Fruit fly (Drosophila melanogaster) whole organism, embryonic: ENCODE data around the gene Orct2.

Experiments used
- Asciz ChIP-seq: fragments of 200-800 bp; sonication (Bioruptor generic); optimal IDR thresholded peaks from 2 replicates; lab custom pipeline; 2017; ENCODE audit warnings: missing biosample characterization, mild to moderate bottlenecking, missing genetic modification characterization, missing genetic modification reagents
- Bgb ChIP-seq: fragments of 200-800 bp; sonication (Bioruptor generic); IDR thresholded peaks from 2 replicates; pipeline ENCODE4 v1.3.6; 2022; ENCODE audit warnings: missing biosample characterization, missing genetic modification characterization; ENCODE audit not compliant: partially characterized antibody
- CG10979 ChIP-seq: fragments of 200-800 bp; sonication (Bioruptor generic); optimal IDR thresholded peaks from 2 replicates; lab custom pipeline; 2018; ENCODE audit warnings: missing biosample characterization, mild to moderate bottlenecking, missing genetic modification characterization, moderate library complexity
- CG12219 ChIP-seq: fragments of 200-800 bp; sonication (Bioruptor generic); optimal IDR thresholded peaks from 3 replicates; lab custom pipeline; 2018; ENCODE audit warnings: missing biosample characterization, mild to moderate bottlenecking, missing genetic modification characterization
- CG1233 ChIP-seq: fragments of 200-800 bp; sonication (Bioruptor generic); optimal IDR thresholded peaks from 4 replicates; lab custom pipeline; 2018; ENCODE audit warnings: missing biosample characterization, mild to moderate bottlenecking, missing genetic modification characterization
- CG14710 ChIP-seq: fragments of 200-800 bp; sonication (Bioruptor generic); optimal IDR thresholded peaks from 3 replicates; lab custom pipeline; 2019; ENCODE audit warnings: missing biosample characterization, mild to moderate bottlenecking, missing genetic modification characterization, moderate library complexity
- CG14860 ChIP-seq: fragments of 200-800 bp; sonication (Bioruptor generic); IDR thresholded peaks from 3 replicates; pipeline ENCODE4 v1.3.6; 2022; ENCODE audit warnings: missing biosample characterization, missing genetic modification characterization; ENCODE audit not compliant: partially characterized antibody
- CG1529 ChIP-seq: fragments of 200-800 bp; sonication (Bioruptor generic); optimal IDR thresholded peaks from 3 replicates; lab custom pipeline; 2018; ENCODE audit warnings: missing biosample characterization, missing genetic modification characterization
- CG15601 ChIP-seq: fragments of 200-800 bp; sonication (Bioruptor generic); optimal IDR thresholded peaks from 3 replicates; lab custom pipeline; 2019; ENCODE audit warnings: missing biosample characterization, mild to moderate bottlenecking, missing genetic modification characterization, moderate library complexity
- CG17359 ChIP-seq: fragments of 200-800 bp; sonication (Bioruptor generic); optimal IDR thresholded peaks from 3 replicates; lab custom pipeline; 2018; ENCODE audit warnings: missing biosample characterization, mild to moderate bottlenecking, missing genetic modification characterization, moderate library complexity
- CG18262 ChIP-seq: fragments of 200-800 bp; optimal IDR thresholded peaks from 3 replicates; lab custom pipeline; 2019; ENCODE audit warnings: missing biosample characterization, mild to moderate bottlenecking, missing genetic modification characterization, moderate library complexity
- CG2202 ChIP-seq: fragments of 200-800 bp; sonication (Bioruptor generic); optimal IDR thresholded peaks from 2 replicates; lab custom pipeline; 2018; ENCODE audit warnings: missing biosample characterization, mild to moderate bottlenecking, missing genetic modification characterization
- CG2678 ChIP-seq: fragments of 200-800 bp; sonication (Bioruptor generic); optimal IDR thresholded peaks from 3 replicates; lab custom pipeline; 2019; ENCODE audit warnings: missing biosample characterization, mild to moderate bottlenecking, missing genetic modification characterization, moderate library complexity
- CG30020 ChIP-seq: fragments of 200-800 bp; optimal IDR thresholded peaks from 2 replicates; lab custom pipeline; 2019; ENCODE audit warnings: missing biosample characterization, mild to moderate bottlenecking, missing genetic modification characterization, moderate library complexity
- CG31441 ChIP-seq: fragments of 200-800 bp; sonication (Bioruptor generic); IDR thresholded peaks from 2 replicates; pipeline ENCODE4 v1.3.6; 2022; ENCODE audit warnings: missing biosample characterization, missing genetic modification characterization
- CG33557 ChIP-seq: fragments of 200-800 bp; sonication (Bioruptor generic); optimal IDR thresholded peaks from 2 replicates; lab custom pipeline; 2019; ENCODE audit warnings: missing biosample characterization, mild to moderate bottlenecking, missing genetic modification characterization, moderate library complexity
- CG3407 ChIP-seq: fragments of 200-800 bp; sonication (Bioruptor generic); optimal IDR thresholded peaks from 2 replicates; lab custom pipeline; 2018; ENCODE audit warnings: missing biosample characterization, mild to moderate bottlenecking, missing genetic modification characterization
- CG4328 ChIP-seq: fragments of 200-800 bp; sonication (Bioruptor generic); optimal IDR thresholded peaks from 3 replicates; lab custom pipeline; 2017; ENCODE audit warnings: missing biosample characterization, missing genetic modification reagents, missing genetic modification characterization
- CG6254 ChIP-seq: fragments of 200-800 bp; sonication (Bioruptor generic); optimal IDR thresholded peaks from 3 replicates; lab custom pipeline; 2017; ENCODE audit warnings: mild to moderate bottlenecking, missing biosample characterization, missing genetic modification reagents, missing genetic modification characterization
- CG6689 ChIP-seq: fragments of 200-800 bp; sonication (Bioruptor generic); IDR thresholded peaks from 2 replicates; pipeline ENCODE4 v1.3.6; 2022; ENCODE audit warnings: missing biosample characterization, missing genetic modification characterization
- CG7745 ChIP-seq: fragments of 200-800 bp; sonication (Bioruptor generic); optimal IDR thresholded peaks from 2 replicates; lab custom pipeline; 2018; ENCODE audit warnings: missing biosample characterization, mild to moderate bottlenecking, missing genetic modification characterization, moderate library complexity
- CG7928 ChIP-seq: fragments of 200-800 bp; sonication (Bioruptor generic); optimal IDR thresholded peaks from 2 replicates; lab custom pipeline; 2017; ENCODE audit warnings: missing biosample characterization, mild to moderate bottlenecking, missing genetic modification characterization
- CG7987 ChIP-seq: fragments of 200-800 bp; sonication (Bioruptor generic); optimal IDR thresholded peaks from 2 replicates; lab custom pipeline; 2018; ENCODE audit warnings: missing biosample characterization, mild to moderate bottlenecking, missing genetic modification characterization, moderate library complexity
- CG8089 ChIP-seq: fragments of 200-800 bp; sonication (Bioruptor generic); optimal IDR thresholded peaks from 3 replicates; lab custom pipeline; 2016; ENCODE audit warnings: missing biosample characterization, missing genetic modification characterization
- CG8359 ChIP-seq: fragments of 200-800 bp; sonication (Bioruptor generic); optimal IDR thresholded peaks from 2 replicates; lab custom pipeline; 2017; ENCODE audit warnings: missing biosample characterization, mild to moderate bottlenecking, missing genetic modification characterization, borderline replicate concordance
- CG8388 ChIP-seq: fragments of 200-800 bp; sonication (Bioruptor generic); optimal IDR thresholded peaks from 2 replicates; lab custom pipeline; 2019; ENCODE audit warnings: missing biosample characterization, mild to moderate bottlenecking, missing genetic modification characterization, moderate library complexity
- CG8924 ChIP-seq: fragments of 200-800 bp; optimal IDR thresholded peaks from 3 replicates; lab custom pipeline; 2019; ENCODE audit warnings: missing biosample characterization, mild to moderate bottlenecking, missing genetic modification characterization, moderate library complexity
- CG9727 ChIP-seq: fragments of 200-800 bp; sonication (Bioruptor generic); optimal IDR thresholded peaks from 3 replicates; lab custom pipeline; 2017; ENCODE audit warnings: missing biosample characterization, mild to moderate bottlenecking, missing genetic modification characterization
- D ChIP-seq, 2 experiments: fragments of 200-800 bp in 1 of 2; fragments of >200 bp in 1 of 2; sonication (Bioruptor generic) in 1 of 2; optimal IDR thresholded peaks; 2 replicates in 1 of 2; 3 replicates in 1 of 2; lab custom pipeline; 2017; ENCODE audit warnings: mild to moderate bottlenecking in 1 of 2, missing biosample characterization in 1 of 2, missing genetic modification characterization in 1 of 2, missing genetic modification reagents in 1 of 2
- Dad ChIP-seq: fragments of 200-800 bp; sonication (Bioruptor generic); optimal IDR thresholded peaks from 3 replicates; lab custom pipeline; 2016; ENCODE audit warnings: missing biosample characterization, missing genetic modification characterization
- HmgZ ChIP-seq: fragments of 200-800 bp; sonication (Bioruptor generic); optimal IDR thresholded peaks from 2 replicates; lab custom pipeline; 2018; ENCODE audit warnings: missing biosample characterization, mild to moderate bottlenecking, missing genetic modification characterization
- PHDP ChIP-seq: fragments of 200-800 bp; sonication (Bioruptor generic); optimal IDR thresholded peaks from 3 replicates; lab custom pipeline; 2018; ENCODE audit warnings: missing biosample characterization, mild to moderate bottlenecking, missing genetic modification characterization, moderate library complexity
- Tbp ChIP-seq: fragments of >200 bp; optimal IDR thresholded peaks from 2 replicates; lab custom pipeline; 2018; ENCODE audit warnings: missing biosample characterization, missing genetic modification characterization
- Xrp1 ChIP-seq: fragments of 200-800 bp; sonication (Bioruptor generic); IDR thresholded peaks from 2 replicates; pipeline ENCODE4 v1.3.6; 2022; ENCODE audit warnings: missing biosample characterization, missing genetic modification characterization
- ac ChIP-seq: fragments of 200-800 bp; sonication (Bioruptor generic); optimal IDR thresholded peaks from 3 replicates; lab custom pipeline; 2017; ENCODE audit warnings: missing biosample characterization, mild to moderate bottlenecking, missing genetic modification characterization
- chm ChIP-seq: fragments of 200-800 bp; sonication (Bioruptor generic); IDR thresholded peaks from 2 replicates; pipeline ENCODE4 v1.3.6; 2022; ENCODE audit warnings: missing biosample characterization, missing genetic modification characterization
- chn ChIP-seq: fragments of 200-800 bp; sonication (Bioruptor generic); optimal IDR thresholded peaks from 2 replicates; lab custom pipeline; 2016; ENCODE audit warnings: missing biosample characterization, missing genetic modification characterization
- dmrt11E ChIP-seq: fragments of 200-800 bp; sonication (Bioruptor generic); optimal IDR thresholded peaks from 3 replicates; lab custom pipeline; 2018; ENCODE audit warnings: missing biosample characterization, mild to moderate bottlenecking, missing genetic modification characterization, moderate library complexity
- dysf ChIP-seq: fragments of 200-800 bp; sonication (Bioruptor generic); IDR thresholded peaks from 3 replicates; pipeline ENCODE4 v1.3.6; 2022; ENCODE audit warnings: missing biosample characterization, missing genetic modification characterization
- fd96Cb ChIP-seq: fragments of 200-800 bp; sonication (Bioruptor generic); optimal IDR thresholded peaks from 2 replicates; lab custom pipeline; 2018; ENCODE audit warnings: missing biosample characterization, mild to moderate bottlenecking, missing genetic modification characterization, moderate library complexity
- gcm ChIP-seq: fragments of 200-800 bp; sonication (Bioruptor generic); optimal IDR thresholded peaks from 2 replicates; lab custom pipeline; 2019; ENCODE audit warnings: missing biosample characterization, mild to moderate bottlenecking, missing genetic modification characterization, moderate library complexity
- gem ChIP-seq: fragments of 200-800 bp; sonication (Bioruptor generic); optimal IDR thresholded peaks from 2 replicates; lab custom pipeline; 2019; ENCODE audit warnings: missing biosample characterization, mild to moderate bottlenecking, missing genetic modification characterization, moderate library complexity
- ind ChIP-seq: fragments of 200-800 bp; sonication (Bioruptor generic); optimal IDR thresholded peaks from 3 replicates; lab custom pipeline; 2016; ENCODE audit warnings: missing biosample characterization, missing genetic modification characterization
- ken ChIP-seq: fragments of 200-800 bp; sonication (Bioruptor generic); IDR thresholded peaks from 3 replicates; pipeline ENCODE4 v1.3.6; 2022; ENCODE audit warnings: missing biosample characterization, missing genetic modification characterization
- lola ChIP-seq, 3 experiments: fragments of >200 bp in 2 of 3; fragments of 200-800 bp in 1 of 3; sonication (Bioruptor generic) in 1 of 3; optimal IDR thresholded peaks; 2 replicates each; lab custom pipeline; 2017 to 2019; ENCODE audit warnings: missing biosample characterization in 3 of 3, missing genetic modification characterization in 3 of 3, mild to moderate bottlenecking in 1 of 3, moderate library complexity in 1 of 3
- salm ChIP-seq: fragments of 200-800 bp; sonication (Bioruptor generic); optimal IDR thresholded peaks from 2 replicates; lab custom pipeline; 2018; ENCODE audit warnings: missing biosample characterization, mild to moderate bottlenecking, missing genetic modification characterization
- unpg ChIP-seq: fragments of 200-800 bp; sonication (Bioruptor generic); optimal IDR thresholded peaks from 3 replicates; lab custom pipeline; 2018; ENCODE audit warnings: missing biosample characterization, mild to moderate bottlenecking, missing genetic modification characterization, moderate library complexity
- wek ChIP-seq: fragments of 200-800 bp; sonication (Bioruptor generic); optimal IDR thresholded peaks from 3 replicates; lab custom pipeline; 2018; ENCODE audit warnings: missing biosample characterization, mild to moderate bottlenecking, missing genetic modification characterization, moderate library complexity
- zen ChIP-seq: fragments of 200-800 bp; sonication (Bioruptor generic); optimal IDR thresholded peaks from 3 replicates; lab custom pipeline; 2018; ENCODE audit warnings: missing biosample characterization, mild to moderate bottlenecking, missing genetic modification characterization, moderate library complexity

Gene Orct2

DNA sequence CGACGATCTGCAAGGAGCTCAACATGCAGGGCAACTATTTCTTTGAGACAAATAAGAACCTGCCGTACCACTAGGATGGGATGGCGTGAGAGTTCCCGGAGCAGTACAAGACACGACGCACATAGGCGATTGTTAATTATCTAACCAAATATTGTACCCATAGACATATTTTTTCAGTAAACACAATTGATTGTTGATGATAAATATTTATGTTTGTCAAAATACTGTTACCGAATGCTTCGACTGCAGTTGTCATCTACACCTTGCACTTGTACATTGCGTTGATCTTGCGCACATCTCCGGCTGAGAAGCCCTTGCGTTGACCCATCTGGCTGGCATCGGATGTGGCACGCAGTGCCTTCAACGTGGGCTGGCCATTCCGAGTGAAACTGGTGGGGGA is 20.3 kb downstream of the Orct2 start (continued):
- TF ChIP-seq CG7745 (peak; percentile 56), CG1233 (GFP tag; lab: Kevin White, UChicago) (peak; percentile 46), CG30020 (tag; lab: Kevin White, UChicago) (no peak), dmrt11E (tag; lab: Kevin White, UChicago) (peak; percentile 66), CG14860 (no peak), Asciz (peak; percentile 79), dysf (no peak), CG6689 (GFP tag; lab: Robert Waterston, UW) (no peak), Bgb (GFP tag; lab: Robert Waterston, UW) (no peak), CG33557 (GFP tag; lab: Kevin White, UChicago) (peak; percentile 83), CG12219 (GFP tag; lab: Kevin White, UChicago) (peak; percentile 24), ac (GFP tag; lab: Kevin White, UChicago) (peak; percentile 18), lola (GFP tag; optimal IDR thresholded peaks at IDR 0.05; lab: Kevin White, UChicago) (peak in 1 of 3 experiments; percentile 66), CG2678 (peak; percentile 60), HmgZ (tag; lab: Kevin White, UChicago) (no peak), CG14710 (tag; lab: Kevin White, UChicago) (peak; percentile 71), CG15601 (peak; percentile 83), CG3407 (GFP tag; lab: Kevin White, UChicago) (peak; percentile 57), fd96Cb (peak; percentile 25), gem (peak; percentile 38), unpg (GFP tag; lab: Kevin White, UChicago) (peak; percentile 50), Xrp1 (peak; percentile 38; the same call in 1 of the 2 replicates), CG8924 (tag; lab: Kevin White, UChicago) (peak; percentile 22), salm (tag; lab: Kevin White, UChicago) (peak; percentile 33), CG17359 (peak; percentile 60), chm (GFP tag; lab: Robert Waterston, UW) (no peak), CG18262 (tag; lab: Kevin White, UChicago) (peak; percentile 50), CG9727 (GFP tag; lab: Kevin White, UChicago) (peak; percentile 8), gcm (peak; percentile 35), CG31441 (GFP tag; lab: Robert Waterston, UW) (peak; percentile 58; the same call in 1 of the 2 replicates), wek (peak; percentile 61), ken (GFP tag; lab: Robert Waterston, UW) (no peak), CG6254 (peak; percentile 48), CG1529 (GFP tag; lab: Kevin White, UChicago) (peak; percentile 53), CG7928 (GFP tag; lab: Kevin White, UChicago) (no peak), chn (GFP tag; lab: Kevin White, UChicago) (no peak), Dad (GFP tag; lab: Kevin White, UChicago) (no peak), ind (GFP tag; lab: Kevin White, UChicago) (no peak), CG7987 (no peak), zen (tag; lab: Kevin White, UChicago) (no peak), CG10979 (peak; percentile 55), CG8359 (GFP tag; lab: Kevin White, UChicago) (peak; percentile 60), CG8089 (GFP tag; lab: Kevin White, UChicago) (peak; percentile 15), PHDP (peak; percentile 50), CG8388 (GFP tag; lab: Kevin White, UChicago) (peak; percentile 14), Tbp (GFP tag; lab: Kevin White, UChicago) (no peak), D (optimal IDR thresholded peaks at IDR 0.05; lab: Kevin White, UChicago) (no peak), D (GFP tag; optimal IDR thresholded peaks at IDR 0.05; lab: Kevin White, UChicago) (peak; percentile 46), CG2202 (peak; percentile 78), CG4328 (GFP tag; lab: Kevin White, UChicago) (peak; percentile 27)
